Worm (Caenorhabditis elegans) whole organism, L1 larva: ENCODE measurements around the gene M28.8.

Experiments
- F16B12.6 ChIP-seq: fragments of 150-350 bp; optimal IDR thresholded peaks from 2 replicates; lab custom pipeline; 2014; ENCODE audit warnings: missing biosample characterization, missing genetic modification characterization
- alr-1 ChIP-seq: fragments of 200-800 bp; sonication (Bioruptor generic); optimal IDR thresholded peaks from 2 replicates; lab custom pipeline; 2018; ENCODE audit warnings: borderline replicate concordance, mild to moderate bottlenecking, missing genetic modification characterization, missing compliant biosample characterization
- aly-2 ChIP-seq: fragments of 150-350 bp; optimal IDR thresholded peaks from 2 replicates; lab custom pipeline; 2014; ENCODE audit warnings: missing biosample characterization, missing genetic modification characterization
- ama-1 ChIP-seq: fragments of 150-350 bp; optimal IDR thresholded peaks from 2 replicates; lab custom pipeline; 2014
- dsc-1 ChIP-seq: sonication (generic microtip); optimal IDR thresholded peaks from 2 replicates; lab custom pipeline; 2016; ENCODE audit warnings: mild to moderate bottlenecking, missing genetic modification characterization, missing compliant biosample characterization
- fos-1 ChIP-seq: fragments of 150-350 bp; optimal IDR thresholded peaks from 2 replicates; lab custom pipeline; 2014; ENCODE audit warnings: missing biosample characterization, missing genetic modification characterization
- lin-35 ChIP-seq, 2 experiments: fragments of 150-350 bp; optimal IDR thresholded peaks; 2 replicates each; lab custom pipeline; 2014; ENCODE audit warnings: missing biosample characterization in 2 of 2, missing genetic modification characterization in 2 of 2, missing genetic modification reagents in 2 of 2
- lin-39 ChIP-seq: fragments of 150-350 bp; optimal IDR thresholded peaks from 2 replicates; lab custom pipeline; 2014; ENCODE audit warnings: missing biosample characterization, missing genetic modification reagents, missing genetic modification characterization
- lsy-2 ChIP-seq, 2 experiments: fragments of 150-350 bp; optimal IDR thresholded peaks; 2 replicates each; lab custom pipeline; 2014; ENCODE audit warnings: missing biosample characterization in 2 of 2, missing genetic modification characterization in 2 of 2
- nhr-237 ChIP-seq: fragments of 150-350 bp; optimal IDR thresholded peaks from 2 replicates; lab custom pipeline; 2014; ENCODE audit warnings: missing biosample characterization, missing genetic modification characterization
- snpc-4 ChIP-seq: fragments of 150-350 bp; optimal IDR thresholded peaks from 2 replicates; lab custom pipeline; 2014; ENCODE audit warnings: missing biosample characterization, missing genetic modification characterization
- sup-37 ChIP-seq: fragments of 200-800 bp; sonication (Bioruptor generic); optimal IDR thresholded peaks from 2 replicates; lab custom pipeline; 2018; ENCODE audit warnings: mild to moderate bottlenecking, missing genetic modification characterization, missing compliant biosample characterization
- unc-62 ChIP-seq: fragments of 150-350 bp; optimal IDR thresholded peaks from 2 replicates; lab custom pipeline; 2014; ENCODE audit warnings: missing biosample characterization, missing genetic modification reagents, missing genetic modification characterization

DNA sequence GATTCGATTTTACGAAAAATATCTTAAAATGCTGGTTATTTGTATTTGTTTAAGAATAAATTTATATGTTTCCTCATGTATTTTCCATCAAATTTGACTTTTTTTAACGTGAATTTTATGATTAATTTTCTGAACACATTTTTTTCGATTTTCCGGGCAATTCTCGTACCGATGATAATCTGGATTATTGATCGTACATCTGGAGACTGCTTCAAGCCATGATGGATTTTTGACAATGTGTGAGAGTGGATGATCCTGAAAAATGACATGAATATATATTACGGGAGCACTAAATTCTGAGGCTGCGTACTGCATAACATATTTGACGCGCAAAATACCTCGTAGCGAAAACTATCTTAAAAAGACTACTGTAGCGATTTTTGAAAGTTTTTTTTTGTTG, 26.4 kb downstream of the M28.8 start:
- no peak for TF ChIP-seq nhr-237
- TF ChIP-seq dsc-1 (tag; lab: Kevin White, UChicago), result no peak
- TF ChIP-seq lin-35 (GFP tag; optimal IDR thresholded peaks at IDR 0.05; lab: Kevin White, UChicago), result no peak
- TF ChIP-seq lsy-2 (tag; optimal IDR thresholded peaks at IDR 0.05; lab: Kevin White, UChicago), result no peak
- TF ChIP-seq aly-2, result no peak
- TF ChIP-seq F16B12.6 (tag; lab: Kevin White, UChicago), result no peak
- TF ChIP-seq snpc-4 (tag; lab: Kevin White, UChicago), result no peak
- TF ChIP-seq alr-1 (tag; lab: Kevin White, UChicago), result no peak
- TF ChIP-seq ama-1 (lab: Kevin White, UChicago), result no peak
- no peak for TF ChIP-seq unc-62 (GFP tag; lab: Kevin White, UChicago)
- TF ChIP-seq sup-37 (GFP tag; lab: Kevin White, UChicago), result no peak
- TF ChIP-seq fos-1, result no peak
- no peak for TF ChIP-seq lin-39 (tag; lab: Kevin White, UChicago)
